Fruit fly (Drosophila melanogaster) whole organism, embryonic: Measurements from ENCODE around the gene CG9932.

ENCODE experiments used
- Abd-B ChIP-seq: fragments of 200-800 bp; sonication (Bioruptor generic); optimal IDR thresholded peaks from 2 replicates; lab custom pipeline; 2018; ENCODE audit warnings: missing biosample characterization, mild to moderate bottlenecking, missing genetic modification characterization, moderate library complexity
- C15 ChIP-seq: fragments of 200-800 bp; sonication (Bioruptor generic); IDR thresholded peaks from 3 replicates; pipeline ENCODE4 v1.3.6; 2022; ENCODE audit warnings: missing biosample characterization, missing genetic modification characterization
- CG10321 ChIP-seq: fragments of 200-800 bp; sonication (Bioruptor generic); IDR thresholded peaks from 2 replicates; pipeline ENCODE4 v1.3.6; 2022; ENCODE audit warnings: missing biosample characterization, missing genetic modification characterization
- CG10431 ChIP-seq: fragments of 200-800 bp; sonication (Bioruptor generic); optimal IDR thresholded peaks from 3 replicates; lab custom pipeline; 2018; ENCODE audit warnings: missing biosample characterization, mild to moderate bottlenecking, missing genetic modification characterization
- CG11398 ChIP-seq: fragments of 200-800 bp; sonication (Bioruptor generic); optimal IDR thresholded peaks from 2 replicates; lab custom pipeline; 2016; ENCODE audit warnings: missing biosample characterization, missing genetic modification characterization
- CG11504 ChIP-seq: fragments of 200-800 bp; sonication (Bioruptor generic); optimal IDR thresholded peaks from 3 replicates; lab custom pipeline; 2019; ENCODE audit warnings: missing biosample characterization, mild to moderate bottlenecking, missing genetic modification characterization, moderate library complexity
- CG12236 ChIP-seq: fragments of 200-800 bp; sonication (Bioruptor generic); optimal IDR thresholded peaks from 2 replicates; lab custom pipeline; 2016; ENCODE audit warnings: missing biosample characterization, missing genetic modification characterization
- CG13287 ChIP-seq: fragments of 200-800 bp; sonication (Bioruptor generic); IDR thresholded peaks from 2 replicates; pipeline ENCODE4 v1.3.6; 2022; ENCODE audit warnings: missing biosample characterization, missing genetic modification characterization; ENCODE audit not compliant: partially characterized antibody
- CG1602 ChIP-seq: fragments of 200-800 bp; sonication (Bioruptor generic); optimal IDR thresholded peaks from 3 replicates; lab custom pipeline; 2016; ENCODE audit warnings: missing biosample characterization, missing genetic modification characterization
- CG1603 ChIP-seq: fragments of 200-800 bp; sonication (Bioruptor generic); optimal IDR thresholded peaks from 2 replicates; lab custom pipeline; 2019; ENCODE audit warnings: missing biosample characterization, mild to moderate bottlenecking, missing genetic modification characterization, moderate library complexity
- CG17328 ChIP-seq: fragments of 200-800 bp; sonication (Bioruptor generic); IDR thresholded peaks from 2 replicates; pipeline ENCODE4 v1.3.6; 2022; ENCODE audit warnings: missing biosample characterization, missing genetic modification characterization
- CG17385 ChIP-seq: fragments of 200-800 bp; sonication (Bioruptor generic); optimal IDR thresholded peaks from 3 replicates; lab custom pipeline; 2018; ENCODE audit warnings: missing biosample characterization, mild to moderate bottlenecking, missing genetic modification characterization
- CG17912 ChIP-seq: fragments of 200-800 bp; sonication (Bioruptor generic); optimal IDR thresholded peaks from 2 replicates; lab custom pipeline; 2018; ENCODE audit warnings: missing biosample characterization, mild to moderate bottlenecking, missing genetic modification characterization
- CG2875 ChIP-seq: fragments of 200-800 bp; sonication (Bioruptor generic); optimal IDR thresholded peaks from 2 replicates; lab custom pipeline; 2017; ENCODE audit warnings: missing biosample characterization, mild to moderate bottlenecking, missing genetic modification characterization, missing genetic modification reagents
- CG3065 ChIP-seq: fragments of 200-800 bp; sonication (Bioruptor generic); optimal IDR thresholded peaks from 2 replicates; lab custom pipeline; 2016; ENCODE audit warnings: missing biosample characterization, missing genetic modification characterization
- CG6254 ChIP-seq: fragments of 200-800 bp; sonication (Bioruptor generic); optimal IDR thresholded peaks from 3 replicates; lab custom pipeline; 2017; ENCODE audit warnings: mild to moderate bottlenecking, missing biosample characterization, missing genetic modification reagents, missing genetic modification characterization
- CG7786 ChIP-seq: fragments of 200-800 bp; sonication (Bioruptor generic); optimal IDR thresholded peaks from 2 replicates; lab custom pipeline; 2016; ENCODE audit warnings: missing biosample characterization, missing genetic modification characterization
- CrebB ChIP-seq: fragments of 200-800 bp; sonication (Bioruptor generic); optimal IDR thresholded peaks from 3 replicates; lab custom pipeline; 2018; ENCODE audit warnings: missing biosample characterization, mild to moderate bottlenecking, missing genetic modification characterization
- D19B ChIP-seq: fragments of 200-800 bp; sonication (Bioruptor generic); optimal IDR thresholded peaks from 2 replicates; lab custom pipeline; 2017; ENCODE audit warnings: missing biosample characterization, mild to moderate bottlenecking, missing genetic modification characterization
- E2f2 ChIP-seq: fragments of 200-800 bp; sonication (Bioruptor generic); IDR thresholded peaks from 2 replicates; pipeline ENCODE4 v1.3.6; 2022; ENCODE audit warnings: missing biosample characterization, missing genetic modification characterization
- Fer3 ChIP-seq: fragments of 200-800 bp; sonication (Bioruptor generic); optimal IDR thresholded peaks from 2 replicates; lab custom pipeline; 2018; ENCODE audit warnings: missing biosample characterization, mild to moderate bottlenecking, missing genetic modification characterization, moderate library complexity
- Lhr ChIP-seq: fragments of 200-800 bp; sonication (Bioruptor generic); optimal IDR thresholded peaks from 3 replicates; lab custom pipeline; 2017; ENCODE audit warnings: mild to moderate bottlenecking, missing biosample characterization, missing genetic modification reagents, missing genetic modification characterization
- Mad ChIP-seq: fragments of 200-800 bp; sonication (Bioruptor generic); optimal IDR thresholded peaks from 2 replicates; lab custom pipeline; 2016; ENCODE audit warnings: missing biosample characterization, missing genetic modification characterization
- NC2α ChIP-seq: fragments of 200-800 bp; sonication (Bioruptor generic); optimal IDR thresholded peaks from 2 replicates; lab custom pipeline; 2016; ENCODE audit warnings: missing biosample characterization, missing genetic modification characterization
- Nf-YB ChIP-seq: fragments of 200-800 bp; sonication (Bioruptor generic); optimal IDR thresholded peaks from 3 replicates; lab custom pipeline; 2019; ENCODE audit warnings: missing biosample characterization, mild to moderate bottlenecking, missing genetic modification characterization, moderate library complexity
- Rx ChIP-seq: fragments of 200-800 bp; sonication (Bioruptor generic); IDR thresholded peaks from 2 replicates; pipeline ENCODE4 v1.3.6; 2022; ENCODE audit warnings: missing biosample characterization, missing genetic modification characterization
- Sry-δ ChIP-seq: fragments of 200-800 bp; sonication (Bioruptor generic); optimal IDR thresholded peaks from 2 replicates; lab custom pipeline; 2016; ENCODE audit warnings: missing biosample characterization, missing genetic modification characterization
- aop ChIP-seq: fragments of 200-800 bp; sonication (Bioruptor generic); IDR thresholded peaks from 2 replicates; pipeline ENCODE4 v1.3.6; 2022; ENCODE audit warnings: missing biosample characterization, missing genetic modification characterization
- ase ChIP-seq: fragments of 200-800 bp; sonication (Bioruptor generic); IDR thresholded peaks from 3 replicates; pipeline ENCODE4 v1.3.6; 2022; ENCODE audit warnings: missing biosample characterization, missing genetic modification characterization
- bab2 ChIP-seq: fragments of 200-800 bp; sonication (Bioruptor generic); optimal IDR thresholded peaks from 2 replicates; lab custom pipeline; 2016; ENCODE audit warnings: missing biosample characterization, missing genetic modification characterization
- ci ChIP-seq: fragments of 200-800 bp; sonication (Bioruptor generic); IDR thresholded peaks from 3 replicates; pipeline ENCODE4 v1.3.6; 2022; ENCODE audit warnings: missing biosample characterization, missing genetic modification characterization
- disco-r ChIP-seq: fragments of 200-800 bp; sonication (Bioruptor generic); optimal IDR thresholded peaks from 2 replicates; lab custom pipeline; 2016; ENCODE audit warnings: missing biosample characterization, missing genetic modification characterization
- fd3F ChIP-seq: fragments of 200-800 bp; sonication (Bioruptor generic); optimal IDR thresholded peaks from 2 replicates; lab custom pipeline; 2018; ENCODE audit warnings: missing biosample characterization, mild to moderate bottlenecking, missing genetic modification characterization, moderate library complexity
- ftz-f1 ChIP-seq: fragments of 200-800 bp; sonication (Bioruptor generic); optimal IDR thresholded peaks from 2 replicates; lab custom pipeline; 2016; ENCODE audit warnings: missing biosample characterization, missing genetic modification characterization
- gfzf ChIP-seq: fragments of 200-800 bp; sonication (Bioruptor generic); optimal IDR thresholded peaks from 2 replicates; lab custom pipeline; 2016; ENCODE audit warnings: missing biosample characterization, mild to moderate bottlenecking, missing genetic modification characterization, moderate library complexity
- hkb ChIP-seq, 2 experiments: fragments of 200-800 bp in 1 of 2; fragments of >200 bp in 1 of 2; sonication (Bioruptor generic) in 1 of 2; IDR thresholded peaks in 1 of 2; optimal IDR thresholded peaks in 1 of 2; 2 replicates each; pipeline versions ENCODE4 v1.3.6 to Lab custom; 2017 to 2022; ENCODE audit warnings: missing biosample characterization in 1 of 2, missing genetic modification characterization in 1 of 2
- jigr1 ChIP-seq: fragments of 200-800 bp; sonication (Bioruptor generic); IDR thresholded peaks from 3 replicates; pipeline ENCODE4 v1.3.6; 2022; ENCODE audit warnings: missing biosample characterization, missing genetic modification characterization
- jumu ChIP-seq: fragments of 200-800 bp; sonication (Bioruptor generic); optimal IDR thresholded peaks from 3 replicates; lab custom pipeline; 2016; ENCODE audit warnings: missing biosample characterization, missing genetic modification characterization
- lab ChIP-seq: fragments of 200-800 bp; sonication (Bioruptor generic); optimal IDR thresholded peaks from 3 replicates; lab custom pipeline; 2017; ENCODE audit warnings: missing biosample characterization, missing genetic modification characterization, mild to moderate bottlenecking, moderate library complexity, missing genetic modification reagents
- luna ChIP-seq: fragments of 200-800 bp; sonication (Bioruptor generic); optimal IDR thresholded peaks from 2 replicates; lab custom pipeline; 2016; ENCODE audit warnings: missing biosample characterization, missing genetic modification characterization
- odd ChIP-seq: fragments of 200-800 bp; sonication (Bioruptor generic); optimal IDR thresholded peaks from 2 replicates; lab custom pipeline; 2017; ENCODE audit warnings: missing biosample characterization, mild to moderate bottlenecking, missing genetic modification characterization
- onecut ChIP-seq: fragments of 200-800 bp; sonication (Bioruptor generic); IDR thresholded peaks from 2 replicates; pipeline ENCODE4 v1.3.6; 2022; ENCODE audit warnings: missing biosample characterization, missing genetic modification characterization
- pan ChIP-seq, 4 experiments: fragments of >200 bp in 3 of 4; fragments of 200-800 bp in 1 of 4; sonication (Bioruptor generic) in 1 of 4; optimal IDR thresholded peaks in 3 of 4; IDR thresholded peaks in 1 of 4; 2 replicates each; pipeline versions ENCODE4 v1.3.6 to Lab custom; 2017 to 2022; ENCODE audit warnings: missing biosample characterization in 2 of 4, missing genetic modification characterization in 2 of 4, mixed read lengths in 1 of 4
- pb ChIP-seq: fragments of 200-800 bp; sonication (Bioruptor generic); optimal IDR thresholded peaks from 3 replicates; lab custom pipeline; 2016; ENCODE audit warnings: missing biosample characterization, missing genetic modification characterization
- pnt ChIP-seq: fragments of 200-800 bp; sonication (Bioruptor generic); optimal IDR thresholded peaks from 3 replicates; lab custom pipeline; 2016; ENCODE audit warnings: missing biosample characterization, missing genetic modification characterization
- ssp ChIP-seq: fragments of 200-800 bp; sonication (Bioruptor generic); IDR thresholded peaks from 2 replicates; pipeline ENCODE4 v1.3.6; 2022; ENCODE audit warnings: missing biosample characterization, missing genetic modification characterization
- tna ChIP-seq: fragments of 200-800 bp; sonication (Bioruptor generic); IDR thresholded peaks from 2 replicates; pipeline ENCODE4 v1.3.6; 2022; ENCODE audit warnings: missing biosample characterization, missing genetic modification characterization; ENCODE audit not compliant: partially characterized antibody
- unc-4 ChIP-seq: fragments of 200-800 bp; sonication (Bioruptor generic); IDR thresholded peaks from 2 replicates; pipeline ENCODE4 v1.3.6; 2022; ENCODE audit warnings: missing biosample characterization, missing genetic modification characterization; ENCODE audit not compliant: partially characterized antibody
- vnd ChIP-seq: fragments of 200-800 bp; sonication (Bioruptor generic); IDR thresholded peaks from 3 replicates; pipeline ENCODE4 v1.3.6; 2022; ENCODE audit warnings: missing biosample characterization, missing genetic modification characterization; ENCODE audit not compliant: partially characterized antibody

The CG9932 gene

DNA sequence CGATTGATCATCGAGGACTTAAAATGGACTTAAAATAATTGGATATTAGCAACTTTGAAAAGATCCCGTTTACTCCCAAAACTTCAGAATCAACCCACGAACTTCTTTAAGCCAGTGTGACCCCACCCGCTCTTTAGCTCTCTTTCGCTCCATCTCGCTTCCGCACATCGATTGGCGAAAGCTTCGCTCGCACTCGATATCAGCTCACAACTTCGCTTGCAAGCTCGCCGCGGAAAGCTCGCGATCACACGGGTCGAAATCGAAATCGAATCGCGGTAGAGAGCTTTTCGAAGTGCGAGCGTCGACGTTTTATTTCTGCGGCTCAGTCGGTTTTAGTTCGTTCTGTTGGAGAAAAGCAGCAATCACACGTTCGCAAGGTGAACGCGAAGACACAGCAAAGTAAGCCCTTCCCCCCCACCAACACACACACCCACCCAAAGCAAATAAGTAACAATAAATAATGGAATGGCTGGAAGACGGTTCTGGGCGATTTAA lies 85.8 kb downstream of the CG9932 start, which contains the start of gene Vha68-2 (continued):
- TF ChIP-seq CrebB (tag; lab: Kevin White, UChicago) (peak; percentile 81), Fer3 (tag; lab: Kevin White, UChicago) (no peak), odd (GFP tag; lab: Kevin White, UChicago) (peak; percentile 71), CG11504 (peak; percentile 53), aop (GFP tag; lab: Robert Waterston, UW) (no peak), luna (GFP tag; lab: Kevin White, UChicago) (peak; percentile 72), gfzf (GFP tag; lab: Kevin White, UChicago) (peak; percentile 50), Nf-YB (GFP tag; lab: Kevin White, UChicago) (peak; percentile 32), ssp (peak; percentile 44; the same call in 1 of the 2 replicates), C15 (GFP tag; lab: Robert Waterston, UW) (no peak), CG13287 (peak; percentile 62), CG10321 (GFP tag; lab: Robert Waterston, UW) (no peak), ftz-f1 (GFP tag; lab: Kevin White, UChicago) (peak; percentile 4), lab (GFP tag; lab: Kevin White, UChicago) (peak; percentile 67), CG17912 (GFP tag; lab: Kevin White, UChicago) (peak; percentile 82), disco-r (GFP tag; lab: Kevin White, UChicago) (peak; percentile 43), pnt (GFP tag; lab: Kevin White, UChicago) (no peak), CG12236 (GFP tag; lab: Kevin White, UChicago) (peak; percentile 17), D19B (GFP tag; lab: Kevin White, UChicago) (no peak), Mad (GFP tag; lab: Kevin White, UChicago) (peak; percentile 50), ase (GFP tag; lab: Robert Waterston, UW) (no peak), CG17385 (GFP tag; lab: Kevin White, UChicago) (peak; percentile 61), hkb (optimal IDR thresholded peaks at IDR 0.05; lab: Kevin White, UChicago) (peak; percentile 99), hkb (GFP tag; IDR thresholded peaks at IDR 0.05; lab: Robert Waterston, UW) (no peak), Rx (GFP tag; lab: Robert Waterston, UW) (no peak), CG11398 (GFP tag; lab: Kevin White, UChicago) (peak; percentile 35), pan (optimal IDR thresholded peaks at IDR 0.05; lab: Kevin White, UChicago) (no peak), pan (GFP tag; optimal IDR thresholded peaks at IDR 0.05 in 1 of 2, IDR thresholded peaks at IDR 0.05 in 1 of 2) (peak in 1 of 2 experiments; percentile 6), CG17328 (GFP tag; lab: Robert Waterston, UW) (peak; percentile 57), jigr1 (GFP tag; lab: Robert Waterston, UW) (no peak), E2f2 (GFP tag; lab: Robert Waterston, UW) (peak; percentile 48), tna (GFP tag; lab: Robert Waterston, UW) (peak; percentile 77), CG3065 (no peak), CG10431 (GFP tag; lab: Kevin White, UChicago) (peak; percentile 58), CG2875 (GFP tag; lab: Kevin White, UChicago) (peak; percentile 50), Lhr (GFP tag; lab: Kevin White, UChicago) (peak; percentile 67), Sry-δ (GFP tag; lab: Kevin White, UChicago) (peak; percentile 31), NC2α (GFP tag; lab: Kevin White, UChicago) (peak; percentile 10), jumu (GFP tag; lab: Kevin White, UChicago) (peak; percentile 57), unc-4 (GFP tag; lab: Robert Waterston, UW) (0 out of 2 replicates have a peak, but pooled peaks have one; percentile 33), CG6254 (GFP tag; lab: Kevin White, UChicago) (no peak), vnd (peak; percentile 62), pb (GFP tag; lab: Kevin White, UChicago) (peak; percentile 10), bab2 (GFP tag; lab: Kevin White, UChicago) (peak; percentile 57), Abd-B (no peak), CG7786 (peak; percentile 14), CG1602 (GFP tag; lab: Kevin White, UChicago) (peak; percentile 18), ci (GFP tag; lab: Robert Waterston, UW) (peak; percentile 92), onecut (peak; percentile 68), fd3F (GFP tag; lab: Kevin White, UChicago) (peak; percentile 47), CG1603 (tag; lab: Kevin White, UChicago) (peak; percentile 75)
